Worm (Caenorhabditis elegans) whole organism, L2 larva: Measurements from ENCODE around the gene srw-67.

Experiments
- C34F6.9 ChIP-seq: fragments of 150-350 bp; optimal IDR thresholded peaks from 2 replicates; lab custom pipeline; 2014; ENCODE audit warnings: missing biosample characterization, missing genetic modification characterization
- F13H6.1 ChIP-seq: sonication (generic microtip); optimal IDR thresholded peaks from 2 replicates; lab custom pipeline; 2016; ENCODE audit warnings: missing genetic modification characterization, missing compliant biosample characterization
- R02D3.7 ChIP-seq: fragments of 150-350 bp; optimal IDR thresholded peaks from 2 replicates; lab custom pipeline; 2014; ENCODE audit warnings: missing biosample characterization, missing genetic modification characterization
- Y55F3AM.14 ChIP-seq: fragments of 200-800 bp; sonication (Bioruptor generic); optimal IDR thresholded peaks from 2 replicates; lab custom pipeline; 2018; ENCODE audit warnings: mild to moderate bottlenecking, missing genetic modification characterization, missing compliant biosample characterization
- ZK546.5 ChIP-seq: sonication (generic microtip); optimal IDR thresholded peaks from 2 replicates; lab custom pipeline; 2017; ENCODE audit warnings: missing biosample characterization, missing genetic modification characterization
- alr-1 ChIP-seq: fragments of 150-350 bp; optimal IDR thresholded peaks from 2 replicates; lab custom pipeline; 2014; ENCODE audit warnings: missing biosample characterization, missing genetic modification characterization
- aly-2 ChIP-seq: fragments of 150-350 bp; optimal IDR thresholded peaks from 2 replicates; lab custom pipeline; 2014; ENCODE audit warnings: missing biosample characterization, missing genetic modification characterization
- ama-1 ChIP-seq: fragments of 150-350 bp; optimal IDR thresholded peaks from 2 replicates; lab custom pipeline; 2018; ENCODE audit warnings: inconsistent platforms
- blmp-1 ChIP-seq: sonication (generic microtip); optimal IDR thresholded peaks from 2 replicates; lab custom pipeline; 2017; ENCODE audit warnings: missing genetic modification characterization, mild to moderate bottlenecking, missing compliant biosample characterization, antibody characterized with exemption, moderate library complexity; ENCODE audit not compliant: insufficient read depth
- ceh-16 ChIP-seq: fragments of 150-350 bp; optimal IDR thresholded peaks from 2 replicates; lab custom pipeline; 2014; ENCODE audit warnings: missing biosample characterization, missing genetic modification characterization
- ceh-82 ChIP-seq: fragments of 150-350 bp; optimal IDR thresholded peaks from 2 replicates; lab custom pipeline; 2014; ENCODE audit warnings: missing biosample characterization, missing genetic modification characterization
- crh-2 ChIP-seq: sonication (generic microtip); optimal IDR thresholded peaks from 2 replicates; lab custom pipeline; 2017; ENCODE audit warnings: missing biosample characterization, missing genetic modification characterization
- dmd-4 ChIP-seq: sonication (generic microtip); optimal IDR thresholded peaks from 2 replicates; lab custom pipeline; 2017; ENCODE audit warnings: missing biosample characterization, missing genetic modification characterization
- egl-27 ChIP-seq: sonication (generic microtip); optimal IDR thresholded peaks from 3 replicates; lab custom pipeline; 2017; ENCODE audit warnings: missing biosample characterization, missing genetic modification reagents, missing genetic modification characterization
- elt-1 ChIP-seq: fragments of 150-350 bp; optimal IDR thresholded peaks from 2 replicates; lab custom pipeline; 2014; ENCODE audit warnings: missing biosample characterization, missing genetic modification characterization
- elt-3 ChIP-seq: sonication (generic microtip); optimal IDR thresholded peaks from 2 replicates; lab custom pipeline; 2017; ENCODE audit warnings: missing biosample characterization, missing genetic modification characterization
- fos-1 ChIP-seq: fragments of 150-350 bp; optimal IDR thresholded peaks from 2 replicates; lab custom pipeline; 2014; ENCODE audit warnings: missing biosample characterization, missing genetic modification characterization
- gmeb-1 ChIP-seq: fragments of 150-350 bp; optimal IDR thresholded peaks from 2 replicates; lab custom pipeline; 2014; ENCODE audit warnings: missing biosample characterization, missing genetic modification characterization
- lin-11 ChIP-seq: fragments of 150-350 bp; sonication (generic microtip); optimal IDR thresholded peaks from 2 replicates; lab custom pipeline; 2014; ENCODE audit warnings: missing biosample characterization, missing genetic modification characterization, inconsistent platforms, mixed read lengths
- lin-13 ChIP-seq: fragments of 150-350 bp; optimal IDR thresholded peaks from 2 replicates; lab custom pipeline; 2014; ENCODE audit warnings: missing biosample characterization, missing genetic modification reagents, missing genetic modification characterization
- lin-39 ChIP-seq: fragments of 150-350 bp; optimal IDR thresholded peaks from 2 replicates; lab custom pipeline; 2014; ENCODE audit warnings: missing biosample characterization, missing genetic modification reagents, missing genetic modification characterization
- lsy-2 ChIP-seq, 2 experiments: fragments of 150-350 bp in 1 of 2; sonication (generic microtip) in 1 of 2; optimal IDR thresholded peaks; 2 replicates each; lab custom pipeline; 2014 to 2017; ENCODE audit warnings: missing biosample characterization in 2 of 2, missing genetic modification characterization in 2 of 2
- mab-5 ChIP-seq: fragments of 150-350 bp; optimal IDR thresholded peaks from 2 replicates; lab custom pipeline; 2014; ENCODE audit warnings: missing biosample characterization, missing genetic modification characterization
- mbf-1 ChIP-seq: sonication (generic microtip); optimal IDR thresholded peaks from 2 replicates; lab custom pipeline; 2017; ENCODE audit warnings: missing biosample characterization, missing genetic modification characterization
- mdl-1 ChIP-seq, 2 experiments: fragments of 150-350 bp in 1 of 2; sonication (generic microtip) in 1 of 2; optimal IDR thresholded peaks; 2 replicates each; lab custom pipeline; 2017; ENCODE audit warnings: missing biosample characterization in 2 of 2, missing genetic modification characterization in 2 of 2
- nhr-10 ChIP-seq: sonication (generic microtip); optimal IDR thresholded peaks from 2 replicates; lab custom pipeline; 2017; ENCODE audit warnings: missing biosample characterization, missing genetic modification characterization
- nhr-11 ChIP-seq: fragments of 150-350 bp; optimal IDR thresholded peaks from 2 replicates; lab custom pipeline; 2014; ENCODE audit warnings: missing biosample characterization, missing genetic modification characterization
- nhr-12 ChIP-seq: fragments of 150-350 bp; optimal IDR thresholded peaks from 2 replicates; lab custom pipeline; 2014; ENCODE audit warnings: missing biosample characterization, missing genetic modification characterization
- nhr-129 ChIP-seq: fragments of 150-350 bp; optimal IDR thresholded peaks from 2 replicates; lab custom pipeline; 2014; ENCODE audit warnings: missing biosample characterization, missing genetic modification characterization
- nhr-21 ChIP-seq: fragments of 150-350 bp; optimal IDR thresholded peaks from 2 replicates; lab custom pipeline; 2014; ENCODE audit warnings: missing biosample characterization, missing genetic modification characterization
- nhr-23 ChIP-seq: fragments of 150-350 bp; optimal IDR thresholded peaks from 2 replicates; lab custom pipeline; 2014; ENCODE audit warnings: missing biosample characterization, missing genetic modification reagents, missing genetic modification characterization
- nhr-237 ChIP-seq: fragments of 150-350 bp; optimal IDR thresholded peaks from 2 replicates; lab custom pipeline; 2014; ENCODE audit warnings: missing biosample characterization, missing genetic modification characterization
- nhr-25 ChIP-seq: fragments of 150-350 bp; sonication (generic microtip); optimal IDR thresholded peaks from 3 replicates; lab custom pipeline; 2014; ENCODE audit warnings: missing biosample characterization, missing genetic modification characterization
- nhr-6 ChIP-seq: fragments of 150-350 bp; optimal IDR thresholded peaks from 2 replicates; lab custom pipeline; 2014; ENCODE audit warnings: missing biosample characterization, missing genetic modification characterization
- nhr-77 ChIP-seq: fragments of 150-350 bp; optimal IDR thresholded peaks from 2 replicates; lab custom pipeline; 2014; ENCODE audit warnings: missing biosample characterization, missing genetic modification characterization
- peb-1 ChIP-seq: fragments of 150-350 bp; optimal IDR thresholded peaks from 2 replicates; lab custom pipeline; 2014; ENCODE audit warnings: missing biosample characterization, missing genetic modification characterization
- sem-4 ChIP-seq: fragments of 150-350 bp; optimal IDR thresholded peaks from 2 replicates; lab custom pipeline; 2014; ENCODE audit warnings: missing biosample characterization, missing genetic modification reagents, missing genetic modification characterization
- skn-1 ChIP-seq: sonication (generic microtip); optimal IDR thresholded peaks from 2 replicates; lab custom pipeline; 2017; ENCODE audit warnings: missing biosample characterization, missing genetic modification characterization
- sma-3 ChIP-seq: sonication (generic microtip); optimal IDR thresholded peaks from 2 replicates; lab custom pipeline; 2016; ENCODE audit warnings: missing genetic modification reagents, missing genetic modification characterization, missing compliant biosample characterization
- sma-9 ChIP-seq, 2 experiments: fragments of 150-350 bp in 1 of 2; sonication (generic microtip) in 1 of 2; optimal IDR thresholded peaks; 2 replicates each; lab custom pipeline; 2014 to 2016; ENCODE audit warnings: missing genetic modification characterization in 2 of 2, mild to moderate bottlenecking in 1 of 2, missing biosample characterization in 1 of 2, missing compliant biosample characterization in 1 of 2, missing genetic modification reagents in 1 of 2, moderate library complexity in 1 of 2
- snpc-4 ChIP-seq: fragments of 150-350 bp; optimal IDR thresholded peaks from 2 replicates; lab custom pipeline; 2014; ENCODE audit warnings: missing biosample characterization, missing genetic modification characterization
- unc-39 ChIP-seq: fragments of 150-350 bp; optimal IDR thresholded peaks from 2 replicates; lab custom pipeline; 2014; ENCODE audit warnings: missing biosample characterization, missing genetic modification characterization
- unc-55 ChIP-seq: fragments of 150-350 bp; sonication (generic microtip); optimal IDR thresholded peaks from 3 replicates; lab custom pipeline; 2014; ENCODE audit warnings: missing biosample characterization, missing genetic modification reagents, missing genetic modification characterization
- unc-62 ChIP-seq: fragments of 150-350 bp; optimal IDR thresholded peaks from 2 replicates; lab custom pipeline; 2014; ENCODE audit warnings: missing biosample characterization, missing genetic modification reagents, missing genetic modification characterization
- zag-1 ChIP-seq: fragments of 150-350 bp; optimal IDR thresholded peaks from 2 replicates; lab custom pipeline; 2014; ENCODE audit warnings: missing biosample characterization, missing genetic modification characterization
- ztf-1 ChIP-seq: fragments of 200-800 bp; sonication (Bioruptor generic); conservative IDR thresholded peaks from 2 replicates; pipeline ENCODE4 v1.3.6; 2022; ENCODE audit warnings: missing genetic modification characterization, missing compliant biosample characterization
- ztf-11 ChIP-seq: sonication (generic microtip); optimal IDR thresholded peaks from 2 replicates; lab custom pipeline; 2017; ENCODE audit warnings: missing biosample characterization, missing genetic modification characterization
- ztf-4 ChIP-seq: fragments of 150-350 bp; optimal IDR thresholded peaks from 2 replicates; lab custom pipeline; 2014; ENCODE audit warnings: missing biosample characterization, missing genetic modification characterization

srw-67 gene

ce11 chrV:7436509-7436908 is 19.0 kb downstream of the srw-67 start:
- no peak for TF ChIP-seq Y55F3AM.14 (GFP tag; lab: Kevin White, UChicago)
- no peak for TF ChIP-seq unc-62
- TF ChIP-seq mdl-1 (tag; optimal IDR thresholded peaks at IDR 0.05; lab: Kevin White, UChicago): no peak
- no peak for TF ChIP-seq unc-39
- TF ChIP-seq elt-1 (tag; lab: Kevin White, UChicago): no peak
- no peak for TF ChIP-seq lsy-2 (tag; optimal IDR thresholded peaks at IDR 0.05; lab: Kevin White, UChicago)
- TF ChIP-seq nhr-10 (tag; lab: Kevin White, UChicago): no peak
- no peak for TF ChIP-seq mab-5 (tag; lab: Kevin White, UChicago)
- TF ChIP-seq ztf-11 (tag; lab: Kevin White, UChicago): no peak
- TF ChIP-seq nhr-25 (tag; lab: Kevin White, UChicago): no peak

ce11 chrV:7436911-7437310 is 19.5 kb downstream of the srw-67 start:
- no peak for TF ChIP-seq nhr-10 (tag; lab: Kevin White, UChicago)
- TF ChIP-seq skn-1: no peak
- TF ChIP-seq zag-1: no peak
- TF ChIP-seq ceh-82: no peak
- no peak for TF ChIP-seq alr-1 (tag; lab: Kevin White, UChicago)
- TF ChIP-seq mab-5 (tag; lab: Kevin White, UChicago): no peak
- no peak for TF ChIP-seq ZK546.5 (tag; lab: Kevin White, UChicago)
- no peak for TF ChIP-seq nhr-23 (tag; lab: Kevin White, UChicago)
- TF ChIP-seq ceh-16 (tag; lab: Kevin White, UChicago): no peak
- peak; percentile 59 for TF ChIP-seq blmp-1
- TF ChIP-seq unc-62: no peak
- no peak for TF ChIP-seq lin-11
- TF ChIP-seq crh-2 (tag; lab: Kevin White, UChicago): peak; percentile 30
- TF ChIP-seq nhr-77 (tag; lab: Kevin White, UChicago): no peak
- TF ChIP-seq mdl-1 (tag; optimal IDR thresholded peaks at IDR 0.05; lab: Kevin White, UChicago): no peak
- TF ChIP-seq egl-27 (tag; lab: Kevin White, UChicago): no peak
- TF ChIP-seq sma-9 (GFP tag; optimal IDR thresholded peaks at IDR 0.05; lab: Kevin White, UChicago): peak; percentile 52
- no peak for TF ChIP-seq sma-9 (tag; optimal IDR thresholded peaks at IDR 0.05; lab: Kevin White, UChicago)
- TF ChIP-seq nhr-11: no peak
- TF ChIP-seq Y55F3AM.14 (GFP tag; lab: Kevin White, UChicago): no peak
- no peak for TF ChIP-seq lin-13 (GFP tag; lab: Kevin White, UChicago)
- peak; percentile 98 for TF ChIP-seq ama-1 (lab: Kevin White, UChicago)
- TF ChIP-seq unc-55 (GFP tag; lab: Kevin White, UChicago): no peak
- no peak for TF ChIP-seq sem-4 (tag; lab: Kevin White, UChicago)
- no peak for TF ChIP-seq F13H6.1 (tag; lab: Kevin White, UChicago)
- peak; percentile 45 for TF ChIP-seq C34F6.9 (tag; lab: Kevin White, UChicago)
- peak; percentile 59 for TF ChIP-seq nhr-129 (tag; lab: Kevin White, UChicago)
- TF ChIP-seq ztf-4 (tag; lab: Kevin White, UChicago): peak; percentile 5
- TF ChIP-seq peb-1 (tag; lab: Kevin White, UChicago): no peak
- TF ChIP-seq nhr-12 (tag; lab: Kevin White, UChicago): no peak
- no peak for TF ChIP-seq aly-2 (tag; lab: Kevin White, UChicago)
- TF ChIP-seq lin-39 (tag; lab: Kevin White, UChicago): no peak
- TF ChIP-seq dmd-4: no peak
- TF ChIP-seq fos-1 (tag; lab: Kevin White, UChicago): peak; percentile 31
- peak; percentile 72 for TF ChIP-seq sma-3 (GFP tag; lab: Kevin White, UChicago)
- peak; percentile 81 for TF ChIP-seq nhr-25 (tag; lab: Kevin White, UChicago)
- TF ChIP-seq ztf-1 (GFP tag; lab: Robert Waterston, UW): no peak
- peak; percentile 26 for TF ChIP-seq gmeb-1 (tag; lab: Kevin White, UChicago)
- TF ChIP-seq nhr-6 (tag; lab: Kevin White, UChicago): no peak
- TF ChIP-seq mbf-1 (tag; lab: Kevin White, UChicago): no peak
- TF ChIP-seq R02D3.7: no peak
- TF ChIP-seq elt-3 (tag; lab: Kevin White, UChicago): no peak
- no peak for TF ChIP-seq nhr-237 (tag; lab: Kevin White, UChicago)
- no peak for TF ChIP-seq snpc-4
- peak in 1 of 2 experiments; percentile 5 for TF ChIP-seq lsy-2 (tag; optimal IDR thresholded peaks at IDR 0.05; lab: Kevin White, UChicago)
- TF ChIP-seq unc-39: no peak
- peak; percentile 94 for TF ChIP-seq nhr-21 (tag; lab: Kevin White, UChicago)
- TF ChIP-seq elt-1 (tag; lab: Kevin White, UChicago): no peak
- TF ChIP-seq ztf-11 (tag; lab: Kevin White, UChicago): no peak
